Worm (Caenorhabditis elegans) whole organism, mixed stage, embryonic: ENCODE results near the gene F46G10.2.

Source experiments
- M03D4.4 ChIP-seq: sonication (generic microtip); optimal IDR thresholded peaks from 2 replicates; lab custom pipeline; 2017; ENCODE audit warnings: mild to moderate bottlenecking, missing genetic modification characterization, missing compliant biosample characterization
- bed-3 ChIP-seq: fragments of 200-800 bp; sonication (Bioruptor generic); optimal IDR thresholded peaks from 3 replicates; lab custom pipeline; 2018; ENCODE audit warnings: mild to moderate bottlenecking, missing genetic modification characterization, moderate library complexity, missing compliant biosample characterization
- blmp-1 ChIP-seq: fragments of 150-350 bp; optimal IDR thresholded peaks from 2 replicates; lab custom pipeline; 2014; ENCODE audit warnings: missing biosample characterization, missing genetic modification characterization
- ceh-39 ChIP-seq: fragments of 150-350 bp; optimal IDR thresholded peaks from 2 replicates; lab custom pipeline; 2014; ENCODE audit warnings: missing biosample characterization, missing genetic modification characterization
- ceh-43 ChIP-seq: fragments of 200-800 bp; sonication (Bioruptor generic); optimal IDR thresholded peaks from 2 replicates; lab custom pipeline; 2018; ENCODE audit warnings: mild to moderate bottlenecking, missing genetic modification characterization, moderate library complexity, missing compliant biosample characterization
- ces-1 ChIP-seq: fragments of 150-350 bp; optimal IDR thresholded peaks from 2 replicates; lab custom pipeline; 2014; ENCODE audit warnings: missing biosample characterization, missing genetic modification reagents, missing genetic modification characterization
- cnd-1 ChIP-seq: fragments of 200-800 bp; sonication (Bioruptor generic); optimal IDR thresholded peaks from 2 replicates; lab custom pipeline; 2018; ENCODE audit warnings: mild to moderate bottlenecking, missing genetic modification characterization, missing compliant biosample characterization
- drap-1 ChIP-seq: fragments of 200-800 bp; sonication (Bioruptor generic); optimal IDR thresholded peaks from 3 replicates; lab custom pipeline; 2018; ENCODE audit warnings: mild to moderate bottlenecking, missing genetic modification characterization, missing compliant biosample characterization
- elt-1 ChIP-seq: sonication (generic microtip); optimal IDR thresholded peaks from 2 replicates; lab custom pipeline; 2017; ENCODE audit warnings: missing genetic modification characterization, mild to moderate bottlenecking, missing compliant biosample characterization, antibody characterized with exemption, moderate library complexity, borderline replicate concordance; ENCODE audit not compliant: insufficient read depth
- elt-3 ChIP-seq: fragments of 150-350 bp; optimal IDR thresholded peaks from 2 replicates; lab custom pipeline; 2014; ENCODE audit warnings: missing biosample characterization, missing genetic modification characterization
- flh-1 ChIP-seq: fragments of 200-800 bp; sonication (Bioruptor generic); optimal IDR thresholded peaks from 2 replicates; lab custom pipeline; 2018; ENCODE audit warnings: mild to moderate bottlenecking, missing genetic modification characterization, moderate library complexity, missing compliant biosample characterization
- ham-2 ChIP-seq: fragments of 200-800 bp; sonication (Bioruptor generic); optimal IDR thresholded peaks from 2 replicates; lab custom pipeline; 2018; ENCODE audit warnings: mild to moderate bottlenecking, missing genetic modification characterization, missing compliant biosample characterization
- hlh-1 ChIP-seq: fragments of 150-350 bp; optimal IDR thresholded peaks from 2 replicates; lab custom pipeline; 2014; ENCODE audit warnings: missing biosample characterization, missing genetic modification reagents, missing genetic modification characterization
- lin-13 ChIP-seq: fragments of 150-350 bp; optimal IDR thresholded peaks from 2 replicates; lab custom pipeline; 2014; ENCODE audit warnings: missing biosample characterization, missing genetic modification characterization
- lsy-2 ChIP-seq: fragments of 150-350 bp; optimal IDR thresholded peaks from 2 replicates; lab custom pipeline; 2014; ENCODE audit warnings: missing biosample characterization, missing genetic modification characterization
- mab-5 ChIP-seq: fragments of 150-350 bp; optimal IDR thresholded peaks from 2 replicates; lab custom pipeline; 2014; ENCODE audit warnings: missing biosample characterization, missing genetic modification characterization
- mls-2 ChIP-seq: sonication (generic microtip); optimal IDR thresholded peaks from 2 replicates; lab custom pipeline; 2016; ENCODE audit warnings: mild to moderate bottlenecking, missing genetic modification characterization, moderate library complexity, missing compliant biosample characterization
- nhr-12 ChIP-seq: fragments of 150-350 bp; optimal IDR thresholded peaks from 2 replicates; lab custom pipeline; 2014; ENCODE audit warnings: missing biosample characterization, missing genetic modification characterization
- nhr-2 ChIP-seq: fragments of 150-350 bp; optimal IDR thresholded peaks from 2 replicates; lab custom pipeline; 2014; ENCODE audit warnings: missing biosample characterization, missing genetic modification characterization
- nhr-237 ChIP-seq: fragments of 150-350 bp; optimal IDR thresholded peaks from 2 replicates; lab custom pipeline; 2014; ENCODE audit warnings: missing biosample characterization, missing genetic modification characterization
- nhr-76 ChIP-seq: sonication (generic microtip); optimal IDR thresholded peaks from 2 replicates; lab custom pipeline; 2017; ENCODE audit warnings: missing biosample characterization, missing genetic modification characterization
- pha-4 ChIP-seq: fragments of 150-350 bp; optimal IDR thresholded peaks from 2 replicates; lab custom pipeline; 2018; ENCODE audit warnings: missing biosample characterization, missing genetic modification reagents, missing genetic modification characterization
- sem-2 ChIP-seq: fragments of 200-800 bp; sonication (Bioruptor generic); optimal IDR thresholded peaks from 2 replicates; lab custom pipeline; 2018; ENCODE audit warnings: mild to moderate bottlenecking, missing genetic modification characterization, missing compliant biosample characterization
- snpc-4 ChIP-seq: fragments of 150-350 bp; optimal IDR thresholded peaks from 2 replicates; lab custom pipeline; 2014; ENCODE audit warnings: missing biosample characterization, missing genetic modification characterization
- sptf-1 ChIP-seq: sonication (generic microtip); optimal IDR thresholded peaks from 2 replicates; lab custom pipeline; 2017; ENCODE audit warnings: mild to moderate bottlenecking, missing genetic modification characterization, moderate library complexity, missing compliant biosample characterization
- tbx-8 ChIP-seq: fragments of 200-800 bp; sonication (Bioruptor generic); optimal IDR thresholded peaks from 2 replicates; lab custom pipeline; 2018; ENCODE audit warnings: mild to moderate bottlenecking, missing genetic modification characterization, moderate library complexity, missing compliant biosample characterization
- unc-120 ChIP-seq: sonication (generic microtip); optimal IDR thresholded peaks from 2 replicates; lab custom pipeline; 2017; ENCODE audit warnings: missing genetic modification characterization, missing compliant biosample characterization; ENCODE audit not compliant: poor library complexity, severe bottlenecking
- unc-39 ChIP-seq: fragments of 150-350 bp; optimal IDR thresholded peaks from 2 replicates; lab custom pipeline; 2014; ENCODE audit warnings: missing biosample characterization, missing genetic modification characterization
- zip-8 ChIP-seq: fragments of 150-350 bp; optimal IDR thresholded peaks from 2 replicates; lab custom pipeline; 2014; ENCODE audit warnings: missing biosample characterization, missing genetic modification characterization
- ztf-11 ChIP-seq: fragments of 150-350 bp; optimal IDR thresholded peaks from 2 replicates; lab custom pipeline; 2014; ENCODE audit warnings: missing biosample characterization, missing genetic modification characterization

The F46G10.2 gene

ce11 chrX:13293023-13293422 is 29.7 kb upstream of the F46G10.2 start:
- no peak for TF ChIP-seq unc-120 (tag; lab: Kevin White, UChicago)
- no peak for TF ChIP-seq nhr-12
- no peak for TF ChIP-seq M03D4.4
- TF ChIP-seq snpc-4 (tag; lab: Kevin White, UChicago): no peak
- TF ChIP-seq drap-1 (GFP tag; lab: Kevin White, UChicago): no peak
- TF ChIP-seq elt-1 (tag; lab: Kevin White, UChicago): no peak
- TF ChIP-seq ham-2 (GFP tag; lab: Kevin White, UChicago): no peak
- TF ChIP-seq mab-5 (tag; lab: Kevin White, UChicago): no peak
- no peak for TF ChIP-seq tbx-8 (GFP tag; lab: Kevin White, UChicago)
- TF ChIP-seq lin-13 (tag; lab: Kevin White, UChicago): no peak
- TF ChIP-seq, all 35 proteins: peak for 0

ce11 chrX:13294669-13295068 is 28.1 kb upstream of the F46G10.2 start, which contains the start of gene srd-36:
TSS of gene srd-36 (minus strand) at chrX:13294769.
- TF ChIP-seq blmp-1 (tag; lab: Kevin White, UChicago) (no peak), cnd-1 (tag; lab: Kevin White, UChicago) (no peak), elt-3 (tag; lab: Kevin White, UChicago) (no peak), nhr-237 (tag; lab: Kevin White, UChicago) (no peak), elt-1 (tag; lab: Kevin White, UChicago) (no peak), mab-5 (tag; lab: Kevin White, UChicago) (no peak), hlh-1 (tag; lab: Kevin White, UChicago) (no peak), ces-1 (GFP tag; lab: Kevin White, UChicago) (no peak), pha-4 (no peak), sem-2 (GFP tag; lab: Kevin White, UChicago) (no peak), bed-3 (GFP tag; lab: Kevin White, UChicago) (no peak), lsy-2 (tag; lab: Kevin White, UChicago) (no peak), ztf-11 (tag; lab: Kevin White, UChicago) (no peak), unc-39 (tag; lab: Kevin White, UChicago) (no peak), snpc-4 (tag; lab: Kevin White, UChicago) (no peak)

- TF ChIP-seq flh-1 (GFP tag; lab: Kevin White, UChicago) (no peak), elt-1 (tag; lab: Kevin White, UChicago) (no peak), hlh-1 (tag; lab: Kevin White, UChicago) (no peak), ztf-11 (tag; lab: Kevin White, UChicago) (no peak), cnd-1 (tag; lab: Kevin White, UChicago) (no peak), M03D4.4 (no peak), lsy-2 (tag; lab: Kevin White, UChicago) (no peak), lin-13 (tag; lab: Kevin White, UChicago) (no peak), pha-4 (no peak), mls-2 (no peak), ceh-43 (GFP tag; lab: Kevin White, UChicago) (no peak), nhr-12 (no peak), ceh-39 (tag; lab: Kevin White, UChicago) (no peak), elt-3 (tag; lab: Kevin White, UChicago) (no peak), nhr-2 (no peak), sptf-1 (tag; lab: Kevin White, UChicago) (no peak), sem-2 (GFP tag; lab: Kevin White, UChicago) (no peak)
Measured at ce11 chrX:13300503-13300902, 22.3 kb upstream of the F46G10.2 start, which contains the start of gene srd-39. TSS of gene srd-39 (minus strand) at chrX:13300603.

- TF ChIP-seq nhr-237 (tag; lab: Kevin White, UChicago): no peak
- TF ChIP-seq ces-1 (GFP tag; lab: Kevin White, UChicago): no peak
- no peak for TF ChIP-seq flh-1 (GFP tag; lab: Kevin White, UChicago)
- TF ChIP-seq, all 35 proteins: peak for 0
Measured at ce11 chrX:13303357-13303756, 19.4 kb upstream of the F46G10.2 start, which contains the start of gene srd-42. TSS of gene srd-42 (minus strand) at chrX:13303457.

ce11 chrX:13305779-13306178 is 17.0 kb upstream of the F46G10.2 start, which contains the start of gene srd-43:
TSS of gene srd-43 (minus strand) at chrX:13305844.
- no peak for TF ChIP-seq nhr-76 (tag; lab: Kevin White, UChicago)
- TF ChIP-seq lsy-2 (tag; lab: Kevin White, UChicago): no peak
- peak; percentile 92 for TF ChIP-seq zip-8 (tag; lab: Kevin White, UChicago)
- TF ChIP-seq, all 35 proteins: peak for 1
